Worm (Caenorhabditis elegans) whole organism, young adult: ENCODE data around the gene gst-1.

Experiments used
- B0019.2 ChIP-seq: fragments of 200-800 bp; sonication (Bioruptor generic); conservative IDR thresholded peaks from 2 replicates; pipeline ENCODE4 v1.3.6; 2022; ENCODE audit warnings: missing genetic modification reagents, missing genetic modification characterization, missing compliant biosample characterization
- F10E7.11 ChIP-seq: sonication (generic microtip); optimal IDR thresholded peaks from 2 replicates; lab custom pipeline; 2017; ENCODE audit warnings: mild to moderate bottlenecking, missing genetic modification characterization, moderate library complexity, missing compliant biosample characterization
- F23B12.7 ChIP-seq: sonication (generic microtip); optimal IDR thresholded peaks from 2 replicates; lab custom pipeline; 2017; ENCODE audit warnings: missing genetic modification characterization, mild to moderate bottlenecking, missing compliant biosample characterization, antibody characterized with exemption, moderate library complexity; ENCODE audit not compliant: insufficient read depth
- F37B4.10 ChIP-seq: fragments of 200-800 bp; sonication (Bioruptor generic); IDR thresholded peaks from 2 replicates; pipeline ENCODE4 v1.3.6; 2022; ENCODE audit warnings: missing genetic modification characterization, missing compliant biosample characterization
- F49E8.2 ChIP-seq: sonication (generic microtip); optimal IDR thresholded peaks from 3 replicates; lab custom pipeline; 2017; ENCODE audit warnings: missing genetic modification characterization, mild to moderate bottlenecking, missing compliant biosample characterization, antibody characterized with exemption, moderate library complexity; ENCODE audit not compliant: insufficient read depth
- F52B5.7 ChIP-seq: sonication (generic microtip); optimal IDR thresholded peaks from 2 replicates; lab custom pipeline; 2016; ENCODE audit warnings: mild to moderate bottlenecking, missing genetic modification characterization, missing compliant biosample characterization
- F57A8.1 ChIP-seq: fragments of 200-800 bp; sonication (Bioruptor generic); optimal IDR thresholded peaks from 2 replicates; lab custom pipeline; 2018; ENCODE audit warnings: mild to moderate bottlenecking, missing genetic modification characterization, moderate library complexity, missing compliant biosample characterization
- athp-1 ChIP-seq: sonication (generic microtip); optimal IDR thresholded peaks from 2 replicates; lab custom pipeline; 2017; ENCODE audit warnings: mild to moderate bottlenecking, missing genetic modification characterization, missing compliant biosample characterization
- attf-5 ChIP-seq: fragments of 200-800 bp; sonication (Bioruptor generic); optimal IDR thresholded peaks from 2 replicates; lab custom pipeline; 2018; ENCODE audit warnings: mild to moderate bottlenecking, missing genetic modification characterization, missing compliant biosample characterization
- ccch-3 ChIP-seq: fragments of 200-800 bp; sonication (Bioruptor generic); optimal IDR thresholded peaks from 2 replicates; lab custom pipeline; 2018; ENCODE audit warnings: mild to moderate bottlenecking, missing genetic modification characterization, missing compliant biosample characterization
- chd-7 ChIP-seq: sonication (generic microtip); optimal IDR thresholded peaks from 2 replicates; lab custom pipeline; 2016; ENCODE audit warnings: mild to moderate bottlenecking, missing genetic modification characterization, moderate library complexity, missing compliant biosample characterization
- dox-1 ChIP-seq: fragments of 200-800 bp; sonication (Bioruptor generic); IDR thresholded peaks from 2 replicates; pipeline ENCODE4 v1.3.6; 2022; ENCODE audit warnings: missing genetic modification reagents, missing genetic modification characterization, missing compliant biosample characterization
- dpff-1 ChIP-seq: sonication (generic microtip); optimal IDR thresholded peaks from 2 replicates; lab custom pipeline; 2017; ENCODE audit warnings: mild to moderate bottlenecking, missing genetic modification characterization, missing compliant biosample characterization
- egrh-3 ChIP-seq: fragments of 200-800 bp; sonication (Bioruptor generic); IDR thresholded peaks from 2 replicates; pipeline ENCODE4 v1.3.6; 2022; ENCODE audit warnings: missing genetic modification reagents, missing genetic modification characterization, missing compliant biosample characterization
- hrde-1 ChIP-seq: sonication (generic microtip); optimal IDR thresholded peaks from 2 replicates; lab custom pipeline; 2016; ENCODE audit warnings: missing genetic modification characterization, mild to moderate bottlenecking, missing compliant biosample characterization, moderate library complexity, missing genotype, missing genetic modification reagents, borderline replicate concordance
- hsf-1 ChIP-seq: fragments of 200-800 bp; sonication (Bioruptor generic); IDR thresholded peaks from 2 replicates; pipeline ENCODE4 v1.3.6; 2022; ENCODE audit warnings: missing genetic modification reagents, missing genetic modification characterization, missing compliant biosample characterization
- let-607 ChIP-seq, 2 experiments: fragments of 200-800 bp in 1 of 2; sonication (Bioruptor generic) in 1 of 2; sonication (generic microtip) in 1 of 2; optimal IDR thresholded peaks; 2 replicates each; lab custom pipeline; 2016 to 2018; ENCODE audit warnings: mild to moderate bottlenecking in 2 of 2, missing compliant biosample characterization in 2 of 2, missing genetic modification characterization in 2 of 2, moderate library complexity in 2 of 2, missing genotype in 1 of 2
- lin-26 ChIP-seq: fragments of 200-800 bp; sonication (Bioruptor generic); IDR thresholded peaks from 2 replicates; pipeline ENCODE4 v1.3.6; 2022; ENCODE audit warnings: missing genetic modification reagents, missing genetic modification characterization, missing compliant biosample characterization
- lir-1 ChIP-seq: fragments of 200-800 bp; sonication (Bioruptor generic); conservative IDR thresholded peaks from 2 replicates; pipeline ENCODE4 v1.3.6; 2022; ENCODE audit warnings: missing genetic modification reagents, missing genetic modification characterization, missing compliant biosample characterization
- lsy-27 ChIP-seq: sonication (generic microtip); optimal IDR thresholded peaks from 2 replicates; lab custom pipeline; 2017; ENCODE audit warnings: missing genetic modification characterization, mild to moderate bottlenecking, missing compliant biosample characterization, antibody characterized with exemption, missing genotype, borderline replicate concordance; ENCODE audit not compliant: insufficient read depth
- mxl-1 ChIP-seq: sonication (generic microtip); optimal IDR thresholded peaks from 2 replicates; lab custom pipeline; 2016; ENCODE audit warnings: missing genetic modification characterization, missing compliant biosample characterization
- nhr-27 ChIP-seq: fragments of 200-800 bp; sonication (Bioruptor generic); optimal IDR thresholded peaks from 2 replicates; lab custom pipeline; 2018; ENCODE audit warnings: mild to moderate bottlenecking, missing genetic modification characterization, moderate library complexity, missing compliant biosample characterization
- nhr-80 ChIP-seq: sonication (generic microtip); optimal IDR thresholded peaks from 2 replicates; lab custom pipeline; 2016; ENCODE audit warnings: missing genetic modification characterization, missing compliant biosample characterization
- rpc-1 ChIP-seq, 2 experiments: fragments of 150-350 bp in 1 of 2; sonication (generic microtip) in 1 of 2; optimal IDR thresholded peaks; 2 replicates each; lab custom pipeline; 2014 to 2018; ENCODE audit warnings: missing biosample characterization in 1 of 2, missing genetic modification characterization in 1 of 2, missing genetic modification reagents in 1 of 2, missing genotype in 1 of 2
- sdz-38 ChIP-seq: sonication (generic microtip); optimal IDR thresholded peaks from 2 replicates; lab custom pipeline; 2016; ENCODE audit warnings: missing genotype, missing genetic modification characterization, missing compliant biosample characterization
- sea-2 ChIP-seq: fragments of 200-800 bp; sonication (Bioruptor generic); IDR thresholded peaks from 2 replicates; pipeline ENCODE4 v1.3.6; 2022; ENCODE audit warnings: missing genetic modification characterization, missing compliant biosample characterization
- tbp1 ChIP-seq: fragments of 200-800 bp; sonication (Bioruptor generic); optimal IDR thresholded peaks from 2 replicates; lab custom pipeline; 2018; ENCODE audit warnings: mild to moderate bottlenecking, missing genetic modification characterization, missing compliant biosample characterization
- zfh-2 ChIP-seq: fragments of 200-800 bp; sonication (Bioruptor generic); conservative IDR thresholded peaks from 2 replicates; pipeline ENCODE4 v1.3.6; 2022; ENCODE audit warnings: missing genetic modification reagents, missing genetic modification characterization, missing compliant biosample characterization
- ztf-18 ChIP-seq: sonication (generic microtip); optimal IDR thresholded peaks from 2 replicates; lab custom pipeline; 2016; ENCODE audit warnings: missing genotype, mild to moderate bottlenecking, missing genetic modification characterization, missing compliant biosample characterization

Gene gst-1

DNA sequence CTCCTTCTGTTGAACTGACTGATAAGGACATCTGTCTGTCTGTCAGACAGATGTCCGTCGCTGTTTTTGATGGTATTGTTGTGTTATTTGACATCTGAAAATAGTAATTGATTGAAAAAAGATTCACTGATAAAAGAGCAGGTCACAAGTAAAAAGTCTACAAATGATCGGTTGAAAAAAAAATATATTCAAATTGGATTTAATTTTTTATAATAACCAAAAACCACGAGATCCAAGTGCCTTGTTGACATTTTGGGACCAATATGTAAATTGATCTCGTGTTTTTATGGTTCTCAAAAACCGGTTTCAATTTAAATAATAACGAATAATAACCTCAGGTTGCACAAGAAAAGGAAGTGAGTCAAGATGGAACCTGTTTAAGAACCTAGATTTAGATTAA lies 32.2 kb upstream of the gst-1 start, which contains the start of gene F59B2.13:
Gene F59B2.13, minus strand, starts transcription at position 101 of the 400 bp plus-strand sequence.
- TF ChIP-seq dpff-1 (tag; lab: Kevin White, UChicago) (no peak), dox-1 (GFP tag; lab: Robert Waterston, UW) (no peak), F23B12.7 (no peak), F52B5.7 (tag; lab: Kevin White, UChicago) (no peak), lir-1 (GFP tag; lab: Robert Waterston, UW) (no peak), hsf-1 (no peak)

DNA sequence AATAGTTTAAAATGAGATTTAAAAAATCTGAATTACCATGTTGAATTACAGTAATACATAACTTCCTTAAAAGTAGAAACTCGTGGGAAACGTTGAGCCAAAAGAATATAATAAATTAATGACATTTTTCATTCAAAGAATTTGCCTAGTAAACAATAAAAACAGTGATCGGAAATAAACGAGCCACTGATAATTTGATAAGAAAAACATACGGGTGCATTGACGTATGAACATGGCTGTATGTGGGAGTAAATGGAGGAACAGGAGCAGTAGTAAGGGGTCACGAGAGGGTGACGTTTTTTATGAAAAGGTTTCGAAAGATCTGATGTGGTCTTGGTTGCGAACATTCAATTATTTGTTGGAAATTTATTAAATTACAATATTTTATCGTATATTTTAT lies 28.3 kb upstream of the gst-1 start:
- TF ChIP-seq nhr-80 (peak; percentile 13), lsy-27 (tag; lab: Kevin White, UChicago) (no peak)

ce11 chrIII:9034133-9034532 lies 25.0 kb upstream of the gst-1 start:
- TF ChIP-seq sdz-38 (no peak), F57A8.1 (GFP tag; lab: Kevin White, UChicago) (no peak), nhr-80 (peak; percentile 28)

DNA sequence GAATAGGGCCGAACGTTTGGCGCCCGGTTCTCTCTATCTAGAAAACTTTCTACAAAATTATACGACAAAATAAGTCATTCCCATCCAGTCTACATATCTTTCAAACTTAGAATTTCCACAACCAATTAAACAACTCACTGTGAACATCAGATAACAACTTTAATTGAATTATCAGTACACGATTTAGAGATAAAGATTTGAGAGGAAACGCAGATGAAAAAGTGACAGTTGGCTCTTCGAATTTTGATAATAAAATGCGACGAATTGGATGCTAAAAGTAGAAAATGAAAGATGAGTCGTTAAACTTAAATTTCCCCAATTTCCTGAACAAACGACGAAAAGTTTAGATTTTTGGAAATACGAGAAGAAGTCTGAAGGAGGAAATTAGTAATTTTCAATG lies 24.1 kb upstream of the gst-1 start:
- TF ChIP-seq zfh-2 (GFP tag; lab: Robert Waterston, UW), result no peak
- peak; percentile 64 for TF ChIP-seq nhr-80

ce11 chrIII:9037658-9038057 lies 21.5 kb upstream of the gst-1 start, which contains the start of gene R107.9:
Gene R107.9 (plus strand): TSS chrIII:9037958.
- TF ChIP-seq lin-26 (GFP tag; lab: Robert Waterston, UW) (no peak), ztf-18 (no peak)

- TF ChIP-seq F49E8.2 (tag; lab: Kevin White, UChicago) (no peak), F37B4.10 (GFP tag; lab: Robert Waterston, UW) (no peak), B0019.2 (GFP tag; lab: Robert Waterston, UW) (no peak), F10E7.11 (tag; lab: Kevin White, UChicago) (no peak), athp-1 (no peak), mxl-1 (no peak), rpc-1 (optimal IDR thresholded peaks at IDR 0.05; lab: Kevin White, UChicago) (no peak), rpc-1 (tag; optimal IDR thresholded peaks at IDR 0.05; lab: Kevin White, UChicago) (no peak), chd-7 (tag; lab: Kevin White, UChicago) (no peak), lir-1 (GFP tag; lab: Robert Waterston, UW) (no peak), egrh-3 (GFP tag; lab: Robert Waterston, UW) (no peak), ccch-3 (GFP tag; lab: Kevin White, UChicago) (no peak)
Measured at ce11 chrIII:9043200-9043599, 15.9 kb upstream of the gst-1 start, which contains the start of gene nac-2. Gene nac-2 (minus strand): TSS chrIII:9043300.

DNA sequence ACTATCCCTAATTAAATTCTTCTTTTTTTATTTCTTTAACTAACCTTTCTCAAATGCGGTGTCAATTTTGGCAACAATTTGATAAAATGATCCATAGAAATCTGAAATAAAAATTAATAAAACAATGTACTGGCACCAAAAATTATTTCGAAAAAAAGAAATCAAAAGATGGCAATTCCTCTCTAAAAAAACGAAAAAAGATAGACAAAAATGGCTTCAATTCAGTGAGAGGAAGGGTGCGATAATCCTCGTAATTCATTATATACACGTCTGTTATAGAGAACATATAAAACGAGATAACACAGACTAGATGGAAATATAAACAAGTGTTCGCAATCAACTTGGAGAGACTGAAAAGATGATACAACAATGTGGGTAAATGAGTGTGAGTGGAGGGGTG lies 13.3 kb upstream of the gst-1 start, which contains the start of gene R107.2:
Gene R107.2, minus strand, starts transcription at position 101 of the 400 bp plus-strand sequence.
- TF ChIP-seq nhr-80 (peak; percentile 29), nhr-27 (tag; lab: Kevin White, UChicago) (no peak), sea-2 (GFP tag; lab: Robert Waterston, UW) (no peak), hrde-1 (tag; lab: Kevin White, UChicago) (no peak), tbp1 (GFP tag; lab: Kevin White, UChicago) (no peak), attf-5 (peak; percentile 8), let-607 (tag; optimal IDR thresholded peaks at IDR 0.05; lab: Kevin White, UChicago) (no peak)
- TF ChIP-seq, all 124 proteins: peak for 2
